Worm (Caenorhabditis elegans) whole organism, young adult: ENCODE data around the gene dod-19.

Experiments
- B0261.1 ChIP-seq: sonication (generic microtip); optimal IDR thresholded peaks from 2 replicates; lab custom pipeline; 2016; ENCODE audit warnings: mild to moderate bottlenecking, missing genetic modification characterization, moderate library complexity, missing compliant biosample characterization
- F52B5.7 ChIP-seq: sonication (generic microtip); optimal IDR thresholded peaks from 2 replicates; lab custom pipeline; 2016; ENCODE audit warnings: mild to moderate bottlenecking, missing genetic modification characterization, missing compliant biosample characterization
- T26A5.8 ChIP-seq: sonication (generic microtip); optimal IDR thresholded peaks from 2 replicates; lab custom pipeline; 2016; ENCODE audit warnings: missing genetic modification characterization, missing compliant biosample characterization
- cebp-2 ChIP-seq: fragments of 200-800 bp; sonication (Bioruptor generic); IDR thresholded peaks from 2 replicates; pipeline ENCODE4 v1.3.6; 2022; ENCODE audit warnings: missing genetic modification characterization, missing compliant biosample characterization
- hlh-26 ChIP-seq: fragments of 200-800 bp; sonication (Bioruptor generic); conservative IDR thresholded peaks from 2 replicates; pipeline ENCODE4 v1.3.6; 2022; ENCODE audit warnings: missing genetic modification reagents, missing genetic modification characterization, missing compliant biosample characterization
- lin-35 ChIP-seq, 3 experiments: fragments of 150-350 bp in 2 of 3; sonication (generic microtip) in 1 of 3; optimal IDR thresholded peaks; 2 replicates each; lab custom pipeline; 2014 to 2018; ENCODE audit warnings: missing biosample characterization in 3 of 3, missing genetic modification characterization in 3 of 3, missing genetic modification reagents in 3 of 3
- mel-28 ChIP-seq: sonication (generic microtip); optimal IDR thresholded peaks from 2 replicates; lab custom pipeline; 2016; ENCODE audit warnings: borderline replicate concordance, mild to moderate bottlenecking, missing genetic modification characterization, missing compliant biosample characterization
- nhr-90 ChIP-seq: sonication (generic microtip); optimal IDR thresholded peaks from 2 replicates; lab custom pipeline; 2016; ENCODE audit warnings: missing genotype, mild to moderate bottlenecking, missing genetic modification characterization, missing compliant biosample characterization
- pha-4 ChIP-seq: fragments of 150-350 bp; sonication (generic microtip); optimal IDR thresholded peaks from 2 replicates; lab custom pipeline; 2014; ENCODE audit warnings: missing biosample characterization, missing genetic modification reagents, missing genetic modification characterization
- sea-2 ChIP-seq: fragments of 200-800 bp; sonication (Bioruptor generic); IDR thresholded peaks from 2 replicates; pipeline ENCODE4 v1.3.6; 2022; ENCODE audit warnings: missing genetic modification characterization, missing compliant biosample characterization
- unc-130 ChIP-seq: sonication (generic microtip); optimal IDR thresholded peaks from 2 replicates; lab custom pipeline; 2016; ENCODE audit warnings: missing genetic modification reagents, missing genetic modification characterization, missing compliant biosample characterization

DNA sequence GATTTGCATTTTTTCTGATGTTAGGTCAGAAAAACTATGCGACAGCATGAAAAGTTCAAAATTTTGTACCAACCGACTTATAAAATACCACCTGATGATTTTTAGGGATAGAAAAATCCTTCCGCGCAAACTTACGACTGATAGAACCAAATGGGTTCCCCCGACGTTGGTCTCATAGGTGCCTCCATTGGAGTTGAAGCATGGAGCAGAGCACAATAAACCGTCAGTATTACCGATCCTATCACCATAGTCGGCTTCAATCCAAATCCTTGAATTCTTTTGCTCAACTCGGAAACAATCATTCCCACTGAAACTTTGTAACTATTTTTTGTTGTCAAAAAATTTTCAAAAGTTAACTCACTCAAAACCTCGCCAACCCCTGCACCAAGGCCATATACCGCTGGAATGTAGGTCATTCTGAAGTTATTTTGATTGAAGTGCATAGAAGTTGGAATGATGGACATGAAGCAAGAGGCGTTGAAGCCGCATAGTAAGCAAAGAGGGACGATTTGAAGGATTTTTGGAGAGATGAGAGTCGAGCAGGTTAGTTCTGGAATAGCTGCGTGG is 24.7 kb upstream of the dod-19 start:
- TF ChIP-seq unc-130 (GFP tag; lab: Kevin White, UChicago) (no peak), F52B5.7 (no peak), T26A5.8 (tag; lab: Kevin White, UChicago) (no peak), nhr-90 (tag; lab: Kevin White, UChicago) (no peak), pha-4 (tag; lab: Kevin White, UChicago) (no peak), cebp-2 (GFP tag; lab: Robert Waterston, UW) (no peak), sea-2 (GFP tag; lab: Robert Waterston, UW) (no peak), lin-35 (GFP tag; optimal IDR thresholded peaks at IDR 0.05; lab: Kevin White, UChicago) (no peak), mel-28 (tag; lab: Kevin White, UChicago) (no peak), hlh-26 (GFP tag; lab: Robert Waterston, UW) (no peak), B0261.1 (tag; lab: Kevin White, UChicago) (no peak)
